Worm (Caenorhabditis elegans): ENCODE results near the gene nlp-6.
A peak's percentile ranks its signal among the peaks of the same experiment; 100 is the strongest.

DNA sequence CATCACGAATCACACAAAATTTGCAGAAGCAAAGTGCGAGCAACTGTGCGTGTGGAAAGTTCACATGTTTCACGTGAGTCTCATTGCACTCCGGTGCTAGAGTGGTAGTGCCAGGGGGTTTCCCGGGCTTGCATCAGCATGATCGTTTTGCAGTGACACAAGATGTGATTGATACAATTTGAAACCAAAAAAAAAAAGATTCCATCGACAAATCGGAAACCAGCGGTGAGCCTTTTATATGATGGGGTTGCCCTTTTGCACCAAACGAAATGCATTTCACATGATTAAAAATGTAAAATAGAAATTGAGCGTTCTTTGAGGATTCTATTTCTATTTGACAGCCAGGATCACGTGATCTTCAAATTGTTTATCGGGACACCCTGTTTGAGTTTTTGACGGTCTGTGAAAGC is 25.9 kb upstream of the nlp-6 start:
- TF ChIP-seq aha-1 (tag) (peak; percentile 95), lin-13 (GFP tag; optimal IDR thresholded peaks at IDR 0.05) (no peak)

Measured in whole organism, L4 larva.